Fruit fly (Drosophila melanogaster) whole organism, embryonic: Measurements from ENCODE around the gene CG9928.

Experiments
- Asciz ChIP-seq: fragments of 200-800 bp; sonication (Bioruptor generic); optimal IDR thresholded peaks from 2 replicates; lab custom pipeline; 2017; ENCODE audit warnings: missing biosample characterization, mild to moderate bottlenecking, missing genetic modification characterization, missing genetic modification reagents
- BEAF-32 ChIP-seq: fragments of 200-800 bp; sonication (Bioruptor generic); optimal IDR thresholded peaks from 3 replicates; lab custom pipeline; 2017; ENCODE audit warnings: missing biosample characterization, missing genetic modification characterization, mild to moderate bottlenecking, moderate library complexity, missing genetic modification reagents
- Bdp1 ChIP-seq: fragments of 200-800 bp; sonication (Bioruptor generic); optimal IDR thresholded peaks from 3 replicates; lab custom pipeline; 2016; ENCODE audit warnings: missing biosample characterization, missing genetic modification characterization
- BtbVII ChIP-seq: fragments of 200-800 bp; sonication (Bioruptor generic); optimal IDR thresholded peaks from 3 replicates; lab custom pipeline; 2017; ENCODE audit warnings: missing biosample characterization, mild to moderate bottlenecking, missing genetic modification characterization
- CG10321 ChIP-seq: fragments of 200-800 bp; sonication (Bioruptor generic); IDR thresholded peaks from 2 replicates; pipeline ENCODE4 v1.3.6; 2022; ENCODE audit warnings: missing biosample characterization, missing genetic modification characterization
- CG10959 ChIP-seq: fragments of 200-800 bp; sonication (Bioruptor generic); IDR thresholded peaks from 2 replicates; pipeline ENCODE4 v1.3.6; 2022; ENCODE audit warnings: missing biosample characterization, missing genetic modification characterization
- CG11398 ChIP-seq: fragments of 200-800 bp; sonication (Bioruptor generic); optimal IDR thresholded peaks from 2 replicates; lab custom pipeline; 2016; ENCODE audit warnings: missing biosample characterization, missing genetic modification characterization
- CG11695 ChIP-seq: fragments of 200-800 bp; sonication (Bioruptor generic); IDR thresholded peaks from 3 replicates; pipeline ENCODE4 v1.3.6; 2022; ENCODE audit warnings: missing biosample characterization, missing genetic modification characterization
- CG13287 ChIP-seq: fragments of 200-800 bp; sonication (Bioruptor generic); IDR thresholded peaks from 2 replicates; pipeline ENCODE4 v1.3.6; 2022; ENCODE audit warnings: missing biosample characterization, missing genetic modification characterization; ENCODE audit not compliant: partially characterized antibody
- CG15011 ChIP-seq: fragments of 200-800 bp; sonication (Bioruptor generic); optimal IDR thresholded peaks from 3 replicates; lab custom pipeline; 2018; ENCODE audit warnings: missing biosample characterization, mild to moderate bottlenecking, missing genetic modification characterization
- CG15073 ChIP-seq: fragments of 200-800 bp; sonication (Bioruptor generic); optimal IDR thresholded peaks from 2 replicates; lab custom pipeline; 2016; ENCODE audit warnings: missing biosample characterization, missing genetic modification characterization
- CG15696 ChIP-seq: fragments of 200-800 bp; sonication (Bioruptor generic); optimal IDR thresholded peaks from 2 replicates; lab custom pipeline; 2019; ENCODE audit warnings: missing biosample characterization, mild to moderate bottlenecking, missing genetic modification characterization, moderate library complexity
- CG18011 ChIP-seq: fragments of 200-800 bp; sonication (Bioruptor generic); optimal IDR thresholded peaks from 2 replicates; lab custom pipeline; 2017; ENCODE audit warnings: missing biosample characterization, missing genetic modification characterization, mild to moderate bottlenecking, moderate library complexity, missing genotype
- CG2199 ChIP-seq: fragments of 200-800 bp; sonication (Bioruptor generic); IDR thresholded peaks from 3 replicates; pipeline ENCODE4 v1.3.6; 2022; ENCODE audit warnings: missing biosample characterization, missing genetic modification characterization
- CG31365 ChIP-seq: fragments of 200-800 bp; sonication (Bioruptor generic); optimal IDR thresholded peaks from 2 replicates; lab custom pipeline; 2018; ENCODE audit warnings: missing biosample characterization, mild to moderate bottlenecking, missing genetic modification characterization
- CG3281 ChIP-seq: fragments of 200-800 bp; sonication (Bioruptor generic); optimal IDR thresholded peaks from 3 replicates; lab custom pipeline; 2017; ENCODE audit warnings: missing biosample characterization, mild to moderate bottlenecking, missing genetic modification characterization
- CG33213 ChIP-seq: fragments of 200-800 bp; sonication (Bioruptor generic); optimal IDR thresholded peaks from 3 replicates; lab custom pipeline; 2016; ENCODE audit warnings: missing biosample characterization, missing genetic modification characterization
- CG3407 ChIP-seq: fragments of 200-800 bp; sonication (Bioruptor generic); optimal IDR thresholded peaks from 2 replicates; lab custom pipeline; 2018; ENCODE audit warnings: missing biosample characterization, mild to moderate bottlenecking, missing genetic modification characterization
- CG34422 ChIP-seq: fragments of 200-800 bp; sonication (Bioruptor generic); IDR thresholded peaks from 3 replicates; pipeline ENCODE4 v1.3.6; 2022; ENCODE audit warnings: missing biosample characterization, missing genetic modification characterization
- CG42726 ChIP-seq: fragments of 200-800 bp; sonication (Bioruptor generic); IDR thresholded peaks from 2 replicates; pipeline ENCODE4 v1.3.6; 2022; ENCODE audit warnings: missing biosample characterization, missing genetic modification characterization; ENCODE audit not compliant: partially characterized antibody
- CG4282 ChIP-seq: fragments of 200-800 bp; sonication (Bioruptor generic); optimal IDR thresholded peaks from 2 replicates; lab custom pipeline; 2016; ENCODE audit warnings: missing biosample characterization, missing genetic modification characterization
- CG4617 ChIP-seq: fragments of 200-800 bp; sonication (Bioruptor generic); optimal IDR thresholded peaks from 3 replicates; lab custom pipeline; 2016; ENCODE audit warnings: missing biosample characterization, missing genetic modification characterization, borderline replicate concordance
- CG4820 ChIP-seq: fragments of 200-800 bp; sonication (Bioruptor generic); optimal IDR thresholded peaks from 3 replicates; lab custom pipeline; 2016; ENCODE audit warnings: missing biosample characterization, missing genetic modification characterization
- CG6272 ChIP-seq: fragments of 200-800 bp; sonication (Bioruptor generic); IDR thresholded peaks from 2 replicates; pipeline ENCODE4 v1.3.6; 2022; ENCODE audit warnings: missing biosample characterization, missing genetic modification characterization
- CG7372 ChIP-seq: fragments of 200-800 bp; sonication (Bioruptor generic); IDR thresholded peaks from 2 replicates; pipeline ENCODE4 v1.3.6; 2022; ENCODE audit warnings: missing biosample characterization, missing genetic modification characterization
- CG8388 ChIP-seq: fragments of 200-800 bp; sonication (Bioruptor generic); optimal IDR thresholded peaks from 2 replicates; lab custom pipeline; 2019; ENCODE audit warnings: missing biosample characterization, mild to moderate bottlenecking, missing genetic modification characterization, moderate library complexity
- CG8478 ChIP-seq: fragments of >200 bp; optimal IDR thresholded peaks from 2 replicates; lab custom pipeline; 2018
- CG8765 ChIP-seq: fragments of 200-800 bp; sonication (Bioruptor generic); IDR thresholded peaks from 2 replicates; pipeline ENCODE4 v1.3.6; 2022; ENCODE audit warnings: missing biosample characterization, missing genetic modification characterization
- CG9437 ChIP-seq: fragments of 200-800 bp; sonication (Bioruptor generic); optimal IDR thresholded peaks from 2 replicates; lab custom pipeline; 2018; ENCODE audit warnings: missing biosample characterization, mild to moderate bottlenecking, missing genetic modification characterization
- Drgx ChIP-seq: fragments of 200-800 bp; sonication (Bioruptor generic); IDR thresholded peaks from 2 replicates; pipeline ENCODE4 v1.3.6; 2022; ENCODE audit warnings: missing biosample characterization, missing genetic modification characterization
- HHEX ChIP-seq: fragments of 200-800 bp; sonication (Bioruptor generic); optimal IDR thresholded peaks from 3 replicates; lab custom pipeline; 2017; ENCODE audit warnings: missing biosample characterization, mild to moderate bottlenecking, missing genetic modification characterization, missing genetic modification reagents
- Jarid2 ChIP-seq: fragments of 200-800 bp; sonication (Bioruptor generic); optimal IDR thresholded peaks from 3 replicates; lab custom pipeline; 2017; ENCODE audit warnings: mild to moderate bottlenecking, missing biosample characterization, missing genetic modification reagents, missing genetic modification characterization
- Meics ChIP-seq: fragments of 200-800 bp; sonication (Bioruptor generic); optimal IDR thresholded peaks from 2 replicates; lab custom pipeline; 2017; ENCODE audit warnings: missing biosample characterization, mild to moderate bottlenecking, missing genetic modification characterization
- Myb ChIP-seq: fragments of 200-800 bp; sonication (Bioruptor generic); optimal IDR thresholded peaks from 2 replicates; lab custom pipeline; 2016; ENCODE audit warnings: missing biosample characterization, missing genetic modification characterization
- Rx ChIP-seq: fragments of 200-800 bp; sonication (Bioruptor generic); IDR thresholded peaks from 2 replicates; pipeline ENCODE4 v1.3.6; 2022; ENCODE audit warnings: missing biosample characterization, missing genetic modification characterization
- Sin3A ChIP-seq: fragments of >200 bp; optimal IDR thresholded peaks from 2 replicates; lab custom pipeline; 2018
- Tbp ChIP-seq: fragments of >200 bp; optimal IDR thresholded peaks from 2 replicates; lab custom pipeline; 2018; ENCODE audit warnings: missing biosample characterization, missing genetic modification characterization
- ato ChIP-seq: fragments of 200-800 bp; sonication (Bioruptor generic); IDR thresholded peaks from 2 replicates; pipeline ENCODE4 v1.3.6; 2022; ENCODE audit warnings: missing biosample characterization, missing genetic modification characterization; ENCODE audit not compliant: partially characterized antibody
- cg ChIP-seq: fragments of 200-800 bp; sonication (Bioruptor generic); optimal IDR thresholded peaks from 3 replicates; lab custom pipeline; 2019; ENCODE audit warnings: missing biosample characterization, mild to moderate bottlenecking, missing genetic modification characterization, moderate library complexity
- croc ChIP-seq: fragments of 200-800 bp; sonication (Bioruptor generic); conservative IDR thresholded peaks from 3 replicates; pipeline ENCODE4 v1.3.6; 2022; ENCODE audit warnings: missing biosample characterization, missing genetic modification characterization
- dmrt99B ChIP-seq: fragments of 200-800 bp; sonication (Bioruptor generic); optimal IDR thresholded peaks from 2 replicates; lab custom pipeline; 2018; ENCODE audit warnings: missing biosample characterization, mild to moderate bottlenecking, missing genetic modification characterization, moderate library complexity
- grau ChIP-seq: fragments of 200-800 bp; optimal IDR thresholded peaks from 3 replicates; lab custom pipeline; 2019; ENCODE audit warnings: missing biosample characterization, mild to moderate bottlenecking, missing genetic modification characterization, moderate library complexity
- ken ChIP-seq: fragments of 200-800 bp; sonication (Bioruptor generic); IDR thresholded peaks from 3 replicates; pipeline ENCODE4 v1.3.6; 2022; ENCODE audit warnings: missing biosample characterization, missing genetic modification characterization
- phol ChIP-seq: fragments of 200-800 bp; sonication (Bioruptor generic); optimal IDR thresholded peaks from 3 replicates; lab custom pipeline; 2018; ENCODE audit warnings: missing biosample characterization, mild to moderate bottlenecking, missing genetic modification characterization, moderate library complexity
- sim ChIP-seq: fragments of 200-800 bp; sonication (Bioruptor generic); IDR thresholded peaks from 2 replicates; pipeline ENCODE4 v1.3.6; 2022; ENCODE audit warnings: missing biosample characterization, missing genetic modification characterization
- so ChIP-seq: fragments of 200-800 bp; sonication (Bioruptor generic); IDR thresholded peaks from 3 replicates; pipeline ENCODE4 v1.3.6; 2022; ENCODE audit warnings: missing biosample characterization, missing genetic modification characterization
- tin ChIP-seq: fragments of 200-800 bp; sonication (Bioruptor generic); optimal IDR thresholded peaks from 3 replicates; lab custom pipeline; 2016; ENCODE audit warnings: missing biosample characterization, missing genetic modification characterization
- toy ChIP-seq: fragments of 200-800 bp; sonication (Bioruptor generic); IDR thresholded peaks from 2 replicates; pipeline ENCODE4 v1.3.6; 2022; ENCODE audit warnings: missing biosample characterization, missing genetic modification characterization
- trh ChIP-seq: fragments of 200-800 bp; sonication (Bioruptor generic); optimal IDR thresholded peaks from 2 replicates; lab custom pipeline; 2016; ENCODE audit warnings: missing biosample characterization, missing genetic modification characterization
- unc-4 ChIP-seq: fragments of 200-800 bp; sonication (Bioruptor generic); IDR thresholded peaks from 2 replicates; pipeline ENCODE4 v1.3.6; 2022; ENCODE audit warnings: missing biosample characterization, missing genetic modification characterization; ENCODE audit not compliant: partially characterized antibody
- vnd ChIP-seq: fragments of 200-800 bp; sonication (Bioruptor generic); IDR thresholded peaks from 3 replicates; pipeline ENCODE4 v1.3.6; 2022; ENCODE audit warnings: missing biosample characterization, missing genetic modification characterization; ENCODE audit not compliant: partially characterized antibody
- wor ChIP-seq: fragments of 200-800 bp; sonication (Bioruptor generic); IDR thresholded peaks from 2 replicates; pipeline ENCODE4 v1.3.6; 2022; ENCODE audit warnings: missing biosample characterization, missing genetic modification characterization

CG9928 gene

DNA sequence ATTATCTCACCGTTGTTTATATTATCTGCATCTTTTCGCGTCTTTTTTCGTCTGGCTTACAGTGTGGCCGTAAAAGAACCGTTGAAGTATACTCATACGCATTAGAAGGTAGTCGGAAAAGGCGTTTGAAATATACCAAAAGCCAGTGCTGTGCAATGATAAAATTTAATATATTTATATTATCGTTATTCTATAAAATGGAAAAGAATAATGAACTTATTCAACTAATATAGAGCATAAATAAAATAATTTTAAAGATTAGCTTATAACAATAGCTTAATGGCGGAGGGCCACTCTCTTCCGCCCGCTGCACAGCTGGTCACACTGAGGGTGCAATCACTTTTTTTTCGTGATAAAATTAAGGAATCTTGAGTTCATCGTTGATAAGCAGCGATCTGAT lies 49.2 kb upstream of the CG9928 start, which contains the start of the genes CG16974 and Edem2 (continued):
- TF ChIP-seq Drgx (GFP tag; lab: Robert Waterston, UW) = no peak
- TF ChIP-seq Bdp1 = peak; percentile 45
- no peak for TF ChIP-seq ato (GFP tag; lab: Robert Waterston, UW)
- no peak for TF ChIP-seq Jarid2 (GFP tag; lab: Kevin White, UChicago)
- TF ChIP-seq so = peak; percentile 31; the same call in 1 of the 3 replicates
- peak; percentile 79 for TF ChIP-seq ken (GFP tag; lab: Robert Waterston, UW)
- TF ChIP-seq CG3281 (GFP tag; lab: Kevin White, UChicago) = no peak
- TF ChIP-seq toy (GFP tag; lab: Robert Waterston, UW) = no peak
- TF ChIP-seq CG4820 (GFP tag; lab: Kevin White, UChicago) = peak; percentile 64
- TF ChIP-seq CG4282 = no peak
- TF ChIP-seq HHEX (GFP tag; lab: Kevin White, UChicago) = no peak
- no peak for TF ChIP-seq CG15011 (GFP tag; lab: Kevin White, UChicago)
- no peak for TF ChIP-seq vnd
- no peak for TF ChIP-seq Myb (GFP tag; lab: Kevin White, UChicago)
- no peak for TF ChIP-seq Tbp
- TF ChIP-seq CG33213 (GFP tag; lab: Kevin White, UChicago) = no peak
- TF ChIP-seq tin = peak; percentile 79
- TF ChIP-seq CG11398 = no peak
- peak; percentile 61 for TF ChIP-seq CG18011
- TF ChIP-seq CG10959 (GFP tag; lab: Robert Waterston, UW) = peak; percentile 26; the same call in 1 of the 2 replicates
- TF ChIP-seq Rx = peak; percentile 49
- peak; percentile 56 for TF ChIP-seq BEAF-32 (GFP tag; lab: Kevin White, UChicago)
- TF ChIP-seq CG10321 = no peak
- TF ChIP-seq dmrt99B (tag; lab: Kevin White, UChicago) = no peak
- no peak for TF ChIP-seq CG2199 (GFP tag; lab: Robert Waterston, UW)
- no peak for TF ChIP-seq CG15073 (GFP tag; lab: Kevin White, UChicago)
- TF ChIP-seq wor = peak; percentile 20; the same call in 1 of the 2 replicates
- TF ChIP-seq croc (GFP tag; lab: Robert Waterston, UW) = no peak; the same call in 1 of the 3 replicates
- TF ChIP-seq CG13287 (GFP tag; lab: Robert Waterston, UW) = peak; percentile 34; the same call in 1 of the 2 replicates
- TF ChIP-seq CG15696 (tag; lab: Kevin White, UChicago) = no peak
- TF ChIP-seq CG3407 = no peak
- peak; percentile 60 for TF ChIP-seq Sin3A (lab: Kevin White, UChicago)

DNA sequence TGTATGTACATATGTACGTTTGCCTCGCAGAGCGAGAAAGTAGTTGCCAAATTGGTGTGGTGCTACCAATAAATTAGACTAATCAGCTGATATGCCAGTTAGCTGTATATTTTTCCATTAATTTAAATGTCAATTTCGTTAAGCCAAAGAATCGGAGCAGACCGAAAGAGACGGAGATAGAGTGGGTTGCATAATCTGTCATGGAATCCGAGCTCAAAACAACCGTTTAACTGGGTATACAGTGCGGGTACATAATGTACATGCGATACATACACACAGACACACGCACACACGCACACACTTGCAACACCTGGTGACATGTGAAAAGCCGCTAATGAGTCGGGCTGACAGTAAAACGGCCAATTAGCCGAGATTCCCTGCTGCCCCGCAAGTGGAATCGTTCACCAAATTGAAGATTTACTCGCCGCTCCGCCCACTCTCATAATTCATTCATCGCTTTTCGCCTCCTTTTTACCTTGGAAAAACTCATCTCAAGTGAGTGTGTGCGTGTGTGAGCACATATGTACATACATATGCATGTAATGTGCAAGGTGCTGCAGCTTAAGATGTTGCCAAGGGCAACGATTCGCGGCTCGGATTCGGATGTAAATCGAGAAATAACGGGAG lies 48.5 kb upstream of the CG9928 start:
- TF ChIP-seq CG42726 (GFP tag; lab: Robert Waterston, UW) = no peak
- no peak for TF ChIP-seq BtbVII (GFP tag; lab: Kevin White, UChicago)
- TF ChIP-seq CG8478 = peak; percentile 79
- no peak for TF ChIP-seq CG10321
- no peak for TF ChIP-seq phol (tag; lab: Kevin White, UChicago)
- no peak for TF ChIP-seq CG6272
- TF ChIP-seq CG31365 (tag; lab: Kevin White, UChicago) = no peak
- TF ChIP-seq grau (tag; lab: Kevin White, UChicago) = no peak
- peak; percentile 90 for TF ChIP-seq cg (GFP tag; lab: Kevin White, UChicago)
- TF ChIP-seq CG8388 = no peak
- TF ChIP-seq CG7372 (GFP tag; lab: Robert Waterston, UW) = 0 out of 2 replicates have a peak, but pooled peaks have one; percentile 15
- TF ChIP-seq CG11695 (GFP tag; lab: Robert Waterston, UW) = no peak
- TF ChIP-seq CG9437 (GFP tag; lab: Kevin White, UChicago) = no peak
- TF ChIP-seq Meics (GFP tag; lab: Kevin White, UChicago) = no peak
- TF ChIP-seq CG4617 (GFP tag; lab: Kevin White, UChicago) = no peak
- no peak for TF ChIP-seq BEAF-32 (GFP tag; lab: Kevin White, UChicago)
- TF ChIP-seq Asciz = no peak
- 0 out of 3 replicates have a peak, but pooled peaks have one; percentile 45 for TF ChIP-seq CG34422 (GFP tag; lab: Robert Waterston, UW)
- no peak for TF ChIP-seq Myb (GFP tag; lab: Kevin White, UChicago)
- TF ChIP-seq sim (GFP tag; lab: Robert Waterston, UW) = no peak
- no peak for TF ChIP-seq trh (GFP tag; lab: Kevin White, UChicago)
- TF ChIP-seq CG8765 (GFP tag; lab: Robert Waterston, UW) = no peak
- TF ChIP-seq unc-4 = no peak
